Worm (Caenorhabditis elegans) whole organism, L2 larva: ENCODE results near the gene F26G1.3.

Experiments used
- blmp-1 ChIP-seq: sonication (generic microtip); optimal IDR thresholded peaks from 2 replicates; lab custom pipeline; 2017; ENCODE audit warnings: missing genetic modification characterization, mild to moderate bottlenecking, missing compliant biosample characterization, antibody characterized with exemption, moderate library complexity; ENCODE audit not compliant: insufficient read depth
- crh-2 ChIP-seq: sonication (generic microtip); optimal IDR thresholded peaks from 2 replicates; lab custom pipeline; 2017; ENCODE audit warnings: missing biosample characterization, missing genetic modification characterization
- egl-27 ChIP-seq: sonication (generic microtip); optimal IDR thresholded peaks from 3 replicates; lab custom pipeline; 2017; ENCODE audit warnings: missing biosample characterization, missing genetic modification reagents, missing genetic modification characterization
- elt-1 ChIP-seq: fragments of 150-350 bp; optimal IDR thresholded peaks from 2 replicates; lab custom pipeline; 2014; ENCODE audit warnings: missing biosample characterization, missing genetic modification characterization
- elt-3 ChIP-seq: sonication (generic microtip); optimal IDR thresholded peaks from 2 replicates; lab custom pipeline; 2017; ENCODE audit warnings: missing biosample characterization, missing genetic modification characterization
- gmeb-1 ChIP-seq: fragments of 150-350 bp; optimal IDR thresholded peaks from 2 replicates; lab custom pipeline; 2014; ENCODE audit warnings: missing biosample characterization, missing genetic modification characterization
- nhr-11 ChIP-seq: fragments of 150-350 bp; optimal IDR thresholded peaks from 2 replicates; lab custom pipeline; 2014; ENCODE audit warnings: missing biosample characterization, missing genetic modification characterization
- snpc-4 ChIP-seq: fragments of 150-350 bp; optimal IDR thresholded peaks from 2 replicates; lab custom pipeline; 2014; ENCODE audit warnings: missing biosample characterization, missing genetic modification characterization
- unc-62 ChIP-seq: fragments of 150-350 bp; optimal IDR thresholded peaks from 2 replicates; lab custom pipeline; 2014; ENCODE audit warnings: missing biosample characterization, missing genetic modification reagents, missing genetic modification characterization
- ztf-4 ChIP-seq: fragments of 150-350 bp; optimal IDR thresholded peaks from 2 replicates; lab custom pipeline; 2014; ENCODE audit warnings: missing biosample characterization, missing genetic modification characterization

ce11 chrII:4786181-4786580, 27.6 kb downstream of the F26G1.3 start, which contains the start of gene msp-3:
- TF ChIP-seq elt-3 (tag; lab: Kevin White, UChicago): no peak
- TF ChIP-seq ztf-4 (tag; lab: Kevin White, UChicago): no peak
- no peak for TF ChIP-seq gmeb-1 (tag; lab: Kevin White, UChicago)
- no peak for TF ChIP-seq egl-27 (tag; lab: Kevin White, UChicago)
- no peak for TF ChIP-seq elt-1 (tag; lab: Kevin White, UChicago)
- TF ChIP-seq unc-62: no peak
- no peak for TF ChIP-seq blmp-1
- TF ChIP-seq crh-2 (tag; lab: Kevin White, UChicago): no peak
- TF ChIP-seq snpc-4 (tag; lab: Kevin White, UChicago): no peak
- no peak for TF ChIP-seq nhr-11
